Worm (Caenorhabditis elegans): ENCODE data around the gene pha-1.

ce11 chrIII:11123844-11124243, 7.7 kb upstream of the pha-1 start:
- TF ChIP-seq dve-1 (tag; optimal IDR thresholded peaks at IDR 0.05) (no peak), lin-11 (tag; optimal IDR thresholded peaks at IDR 0.05) (no peak), hlh-6 (tag; optimal IDR thresholded peaks at IDR 0.05) (no peak), dmd-4 (tag; optimal IDR thresholded peaks at IDR 0.05; ENCODE audit: borderline replicate concordance) (no peak), hlh-30 (tag; optimal IDR thresholded peaks at IDR 0.05; ENCODE audit: insufficient read depth) (no peak), nhr-11 (tag; optimal IDR thresholded peaks at IDR 0.05) (no peak), fkh-10 (GFP tag; optimal IDR thresholded peaks at IDR 0.05) (no peak), pha-4 (tag; optimal IDR thresholded peaks at IDR 0.05) (no peak), C08G9.2 (tag; optimal IDR thresholded peaks at IDR 0.05) (no peak), pat-9 (tag; optimal IDR thresholded peaks at IDR 0.05) (no peak)

Data from whole organism, late embryonic.